Fruit fly (Drosophila melanogaster): ENCODE results near the gene CG7888.

DNA sequence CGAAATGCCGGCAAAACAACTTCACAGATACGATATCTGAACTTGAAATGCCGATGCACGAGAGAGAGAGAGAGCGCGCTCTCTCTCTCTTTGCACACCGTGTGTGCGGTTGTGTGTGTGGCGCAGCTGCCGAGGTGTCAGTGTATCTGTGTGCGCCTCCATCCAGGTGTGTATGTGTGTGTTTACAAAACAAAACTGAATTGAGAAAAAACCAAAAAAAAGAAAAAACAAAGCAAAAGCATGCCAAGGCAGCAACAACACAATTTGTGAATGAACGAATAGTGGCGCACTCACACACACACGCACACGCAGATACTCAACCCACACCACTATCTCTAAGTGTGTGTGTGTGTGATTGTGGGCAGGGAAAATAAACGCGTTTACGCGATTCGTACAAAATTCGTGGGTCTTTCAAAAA, 43.4 kb upstream of the CG7888 start:
- TF ChIP-seq CG9705 (GFP tag; optimal IDR thresholded peaks at IDR 0.05) (peak; percentile 42), dsf (GFP tag; optimal IDR thresholded peaks at IDR 0.05; ENCODE audit: borderline replicate concordance) (no peak), HLH106 (tag; optimal IDR thresholded peaks at IDR 0.05) (peak; percentile 9), Rel (GFP tag; optimal IDR thresholded peaks at IDR 0.05) (peak; percentile 77), Rel (tag; optimal IDR thresholded peaks at IDR 0.05) (no peak), Myc (optimal IDR thresholded peaks at IDR 0.05) (no peak), pan (optimal IDR thresholded peaks at IDR 0.05) (no peak), Abd-B (GFP tag; optimal IDR thresholded peaks at IDR 0.05) (peak; percentile 37), fru (GFP tag; optimal IDR thresholded peaks at IDR 0.05) (peak; percentile 33), CrebA (GFP tag; optimal IDR thresholded peaks at IDR 0.05; ENCODE audit: borderline replicate concordance) (peak; percentile 75)

Measured in whole organism, wandering third instar larva.